Fruit fly (Drosophila melanogaster) whole organism: ENCODE data around the gene CG9117.

Source experiments
- CG8478 ChIP-seq: fragments of >200 bp; optimal IDR thresholded peaks from 2 replicates; lab custom pipeline; 2018; ENCODE audit warnings: inconsistent platforms
- Dll ChIP-seq: fragments of >200 bp; optimal IDR thresholded peaks from 2 replicates; lab custom pipeline; 2017
- EcR ChIP-seq, 2 experiments: fragments of >200 bp; optimal IDR thresholded peaks; 2 replicates each; lab custom pipeline; 2017; ENCODE audit warnings: missing biosample characterization in 2 of 2, missing genetic modification characterization in 2 of 2, missing genetic modification reagents in 2 of 2
- pan ChIP-seq: fragments of >200 bp; optimal IDR thresholded peaks from 2 replicates; lab custom pipeline; 2017
- psq ChIP-seq: fragments of >200 bp; optimal IDR thresholded peaks from 2 replicates; lab custom pipeline; 2017
- usp ChIP-seq: fragments of >200 bp; optimal IDR thresholded peaks from 2 replicates; lab custom pipeline; 2017; ENCODE audit warnings: missing biosample characterization, missing genetic modification characterization, mixed read lengths

The CG9117 gene

dm6 chr2L:6053874-6054469 is 16.3 kb upstream of the CG9117 start, which contains the start of gene CG13995:
Gene CG13995, plus strand, starts transcription at chr2L:6054302.
- TF ChIP-seq CG8478 (lab: Kevin White, UChicago) (no peak), EcR (GFP tag; optimal IDR thresholded peaks at IDR 0.05; lab: Kevin White, UChicago) (no peak), usp (GFP tag; lab: Kevin White, UChicago) (no peak), Dll (lab: Kevin White, UChicago) (no peak), psq (lab: Kevin White, UChicago) (no peak), pan (lab: Kevin White, UChicago) (no peak)

- TF ChIP-seq CG8478 (lab: Kevin White, UChicago) (no peak), Dll (lab: Kevin White, UChicago) (no peak), psq (lab: Kevin White, UChicago) (no peak), pan (lab: Kevin White, UChicago) (no peak), usp (GFP tag; lab: Kevin White, UChicago) (no peak), EcR (GFP tag; optimal IDR thresholded peaks at IDR 0.05; lab: Kevin White, UChicago) (no peak)
Measured at dm6 chr2L:6051212-6051621, 13.5 kb upstream of the CG9117 start.

dm6 chr2L:6050575-6050974 is 12.9 kb upstream of the CG9117 start, which contains the start of gene CG9135:
Gene CG9135, plus strand, starts transcription at chr2L:6050800.
- TF ChIP-seq Dll (lab: Kevin White, UChicago) = no peak
- TF ChIP-seq psq (lab: Kevin White, UChicago) = no peak
- TF ChIP-seq EcR (GFP tag; optimal IDR thresholded peaks at IDR 0.05; lab: Kevin White, UChicago) = no peak
- no peak for TF ChIP-seq usp (GFP tag; lab: Kevin White, UChicago)
- TF ChIP-seq pan (lab: Kevin White, UChicago) = no peak
- TF ChIP-seq CG8478 (lab: Kevin White, UChicago) = no peak

- TF ChIP-seq pan (lab: Kevin White, UChicago) = no peak
- no peak for TF ChIP-seq usp (GFP tag; lab: Kevin White, UChicago)
- TF ChIP-seq Dll (lab: Kevin White, UChicago) = no peak
- no peak for TF ChIP-seq psq (lab: Kevin White, UChicago)
- no peak for TF ChIP-seq CG8478 (lab: Kevin White, UChicago)
- no peak for TF ChIP-seq EcR (GFP tag; optimal IDR thresholded peaks at IDR 0.05; lab: Kevin White, UChicago)
Measured at dm6 chr2L:6048542-6048941, 10.8 kb upstream of the CG9117 start, which contains the start of the genes CG34179 and slmo. Gene CG34179, minus strand, starts transcription at chr2L:6048706. Gene slmo, minus strand, starts transcription at chr2L:6048706.

- TF ChIP-seq Dll (lab: Kevin White, UChicago) = no peak
- no peak for TF ChIP-seq EcR (GFP tag; optimal IDR thresholded peaks at IDR 0.05; lab: Kevin White, UChicago)
- no peak for TF ChIP-seq psq (lab: Kevin White, UChicago)
- no peak for TF ChIP-seq pan (lab: Kevin White, UChicago)
- TF ChIP-seq usp (GFP tag; lab: Kevin White, UChicago) = no peak
- TF ChIP-seq CG8478 (lab: Kevin White, UChicago) = no peak
Measured at dm6 chr2L:6047528-6048160, 9.9 kb upstream of the CG9117 start, which contains the start of gene IPIP. Gene IPIP, plus strand, starts transcription at chr2L:6048002.

dm6 chr2L:6046865-6047264 is 9.2 kb upstream of the CG9117 start:
- no peak for TF ChIP-seq pan (lab: Kevin White, UChicago)
- TF ChIP-seq EcR (GFP tag; optimal IDR thresholded peaks at IDR 0.05; lab: Kevin White, UChicago) = no peak
- TF ChIP-seq usp (GFP tag; lab: Kevin White, UChicago) = no peak
- no peak for TF ChIP-seq psq (lab: Kevin White, UChicago)
- no peak for TF ChIP-seq CG8478 (lab: Kevin White, UChicago)
- no peak for TF ChIP-seq Dll (lab: Kevin White, UChicago)

dm6 chr2L:6045972-6046718 is 8.4 kb upstream of the CG9117 start, which contains the start of gene Pfas:
Gene Pfas, minus strand, starts transcription at chr2L:6046050.
- no peak for TF ChIP-seq pan (lab: Kevin White, UChicago)
- TF ChIP-seq usp (GFP tag; lab: Kevin White, UChicago) = no peak

dm6 chr2L:6045484-6045883 is 7.8 kb upstream of the CG9117 start:
- TF ChIP-seq pan (lab: Kevin White, UChicago) (no peak), psq (lab: Kevin White, UChicago) (no peak), CG8478 (lab: Kevin White, UChicago) (no peak), Dll (lab: Kevin White, UChicago) (no peak), usp (GFP tag; lab: Kevin White, UChicago) (no peak), EcR (GFP tag; optimal IDR thresholded peaks at IDR 0.05; lab: Kevin White, UChicago) (no peak)

dm6 chr2L:6036710-6037109 is 992 bp downstream of the CG9117 start, which contains the start of gene mtm:
Gene mtm, minus strand, starts transcription at chr2L:6037015.
- TF ChIP-seq psq (lab: Kevin White, UChicago) (no peak), Dll (lab: Kevin White, UChicago) (no peak), pan (lab: Kevin White, UChicago) (no peak), EcR (GFP tag; optimal IDR thresholded peaks at IDR 0.05; lab: Kevin White, UChicago) (no peak), usp (GFP tag; lab: Kevin White, UChicago) (no peak), CG8478 (lab: Kevin White, UChicago) (no peak)

- no peak for TF ChIP-seq usp (GFP tag; lab: Kevin White, UChicago)
Measured at dm6 chr2L:6035155-6035554, 2.5 kb downstream of the CG9117 start.

- TF ChIP-seq pan (lab: Kevin White, UChicago) (no peak), Dll (lab: Kevin White, UChicago) (no peak), CG8478 (lab: Kevin White, UChicago) (no peak), psq (lab: Kevin White, UChicago) (no peak), EcR (GFP tag; optimal IDR thresholded peaks at IDR 0.05; lab: Kevin White, UChicago) (no peak), usp (GFP tag; lab: Kevin White, UChicago) (no peak)
Measured at dm6 chr2L:6034344-6034743, 3.4 kb downstream of the CG9117 start, which contains the start of gene CG9109. Gene CG9109, minus strand, starts transcription at chr2L:6034423.
